Worm (Caenorhabditis elegans): ENCODE data around the gene gtap-2.

The gtap-2 gene

DNA sequence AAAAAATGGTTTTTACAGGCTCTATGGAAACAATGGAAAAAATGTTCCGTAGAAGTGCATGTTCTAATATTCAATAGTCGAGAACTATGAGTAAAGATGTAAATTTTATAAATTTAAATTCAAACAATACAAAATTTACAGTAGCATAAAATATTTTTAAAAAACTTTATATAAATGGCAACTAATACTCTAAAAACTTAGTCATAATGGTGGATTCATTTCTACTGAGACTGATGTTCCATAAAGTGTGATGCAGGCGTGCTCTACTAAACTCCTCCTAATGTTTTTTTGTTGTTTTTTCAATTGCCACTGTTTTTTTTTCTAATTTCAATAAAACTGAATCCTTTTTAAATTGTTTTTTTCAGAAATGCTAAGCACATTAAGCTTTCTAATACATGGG is at the start of gene gtap-2:
Gene gtap-2, plus strand, starts transcription at position 366 of the 400 bp plus-strand sequence.
- TF ChIP-seq unc-62 (GFP tag; optimal IDR thresholded peaks at IDR 0.05), result no peak

DNA sequence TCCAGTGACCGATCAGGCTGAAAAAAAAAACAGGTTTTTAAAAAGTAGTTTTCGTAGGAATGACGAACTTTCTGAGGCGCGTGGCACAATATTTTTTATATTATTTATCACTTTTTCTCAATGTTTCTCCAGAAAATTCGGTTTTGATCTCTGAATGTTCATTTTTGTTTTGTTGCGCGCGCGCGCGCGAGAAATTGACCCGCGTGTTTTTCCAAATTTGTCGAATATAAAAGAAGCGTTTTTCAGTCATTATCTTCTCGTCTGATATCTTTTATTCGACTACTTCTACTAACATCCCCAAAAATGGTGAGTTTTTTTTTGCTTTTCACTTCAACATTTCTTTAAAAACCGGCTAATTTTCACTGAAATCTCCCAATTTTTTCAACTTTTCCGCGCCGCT is 49.5 kb upstream of the gtap-2 start, which contains the start of gene rmd-1:
Gene rmd-1, plus strand, starts transcription at position 247 of the 400 bp plus-strand sequence.
- no peak for TF ChIP-seq unc-62 (GFP tag; optimal IDR thresholded peaks at IDR 0.05)

ce11 chrIII:9760184-9760583 is 48.2 kb upstream of the gtap-2 start:
- no peak for TF ChIP-seq unc-62 (GFP tag; optimal IDR thresholded peaks at IDR 0.05)

DNA sequence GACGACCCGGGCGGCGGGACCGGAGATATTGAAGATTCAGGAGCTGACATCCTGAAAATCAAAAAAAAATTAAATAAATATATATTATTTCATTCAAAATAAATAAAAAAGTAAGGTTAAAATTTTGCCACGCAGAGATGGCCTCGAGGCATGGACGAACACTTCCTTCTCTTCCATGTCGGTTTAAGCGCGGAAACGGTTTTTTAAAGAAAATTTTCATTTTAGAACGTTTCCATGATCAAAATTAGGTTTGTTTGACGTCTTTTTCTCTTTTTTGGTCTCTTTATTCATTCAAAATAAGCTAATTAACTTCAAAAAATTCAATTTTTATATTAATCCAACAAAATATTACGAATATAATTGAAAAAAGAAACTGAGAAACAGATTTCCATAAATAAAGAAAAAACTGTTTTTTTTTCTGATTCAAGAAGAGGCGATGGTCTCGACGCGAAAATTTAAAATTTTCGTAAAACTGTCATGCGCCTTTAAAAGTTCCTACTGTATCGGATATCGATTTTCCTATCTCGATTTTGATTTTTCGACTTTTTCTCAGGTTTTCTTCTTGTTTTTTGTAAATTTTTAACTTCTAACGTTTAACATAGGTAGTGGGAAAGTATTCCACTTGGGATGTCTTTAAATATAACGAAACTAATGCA is 46.1 kb upstream of the gtap-2 start, which contains the start of gene gcc-2:
Gene gcc-2, minus strand, starts transcription at position 51 of the 656 bp plus-strand sequence.
- no peak for TF ChIP-seq unc-62 (GFP tag; optimal IDR thresholded peaks at IDR 0.05)

- no peak for TF ChIP-seq unc-62 (GFP tag; optimal IDR thresholded peaks at IDR 0.05)
These were observed 43.6 kb upstream of the gtap-2 start for ce11 chrIII:9764718-9765117.

ce11 chrIII:9765465-9765900 is 42.9 kb upstream of the gtap-2 start:
- no peak for TF ChIP-seq unc-62 (GFP tag; optimal IDR thresholded peaks at IDR 0.05)

DNA sequence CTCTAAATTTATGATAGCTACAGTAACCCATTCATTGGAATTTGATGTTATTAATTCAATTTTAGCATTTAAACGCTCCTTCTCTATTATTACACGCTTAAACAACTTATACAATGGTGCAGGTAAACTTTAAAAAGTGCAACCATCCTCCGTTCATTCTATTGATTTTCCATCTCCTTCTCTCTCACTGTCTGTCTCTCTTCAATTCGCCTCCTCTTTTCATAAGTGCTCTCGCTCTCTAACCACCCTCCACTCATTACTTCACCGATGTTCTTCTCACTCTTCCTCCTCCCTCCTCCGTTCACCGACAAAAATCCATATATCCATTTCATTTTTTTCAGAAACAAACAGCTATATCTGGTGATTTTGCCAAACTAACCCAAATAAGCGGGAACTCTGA is 42.2 kb upstream of the gtap-2 start, which contains the start of gene cbp-1:
Gene cbp-1, plus strand, starts transcription at position 335 of the 400 bp plus-strand sequence.
- no peak for TF ChIP-seq unc-62 (GFP tag; optimal IDR thresholded peaks at IDR 0.05)

DNA sequence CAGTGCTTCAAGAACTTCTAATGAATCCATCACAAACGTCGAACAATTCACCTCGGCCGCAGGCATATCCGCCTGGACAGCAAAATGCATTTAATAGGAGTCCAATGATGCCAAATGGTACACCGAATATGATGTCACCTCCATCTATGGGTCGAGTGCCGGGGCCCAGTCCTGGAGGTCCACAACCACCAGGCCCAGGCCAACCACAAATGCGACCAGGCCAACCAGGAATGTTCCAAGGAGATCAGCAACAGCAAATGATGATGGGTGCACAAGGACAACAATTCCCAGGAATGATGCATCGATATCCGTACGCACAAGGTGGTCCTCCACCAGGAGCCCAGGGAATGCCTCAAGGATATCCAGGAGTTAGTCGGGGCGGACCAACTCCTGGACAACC is 41.2 kb upstream of the gtap-2 start:
- TF ChIP-seq unc-62 (GFP tag; optimal IDR thresholded peaks at IDR 0.05), result no peak

ce11 chrIII:9768023-9768422 is 40.3 kb upstream of the gtap-2 start:
- no peak for TF ChIP-seq unc-62 (GFP tag; optimal IDR thresholded peaks at IDR 0.05)

DNA sequence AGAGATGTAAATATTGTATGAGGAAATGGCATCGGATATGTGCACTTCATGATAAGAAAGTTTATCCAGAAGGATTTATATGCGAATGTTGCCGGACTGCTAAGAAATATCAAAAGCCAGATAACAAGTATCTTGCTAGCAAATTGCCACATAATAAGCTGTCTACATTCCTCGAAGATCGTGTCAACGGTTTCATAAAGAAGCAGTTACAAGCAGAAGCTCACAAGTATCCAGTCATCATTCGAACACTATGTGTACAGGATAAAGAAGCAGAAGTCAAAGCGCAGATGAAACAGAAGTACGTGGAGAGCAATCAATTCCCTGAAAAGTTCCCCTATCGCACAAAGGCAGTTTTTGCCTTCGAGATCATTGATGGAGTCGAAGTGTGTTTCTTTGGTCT is 37.8 kb upstream of the gtap-2 start:
- no peak for TF ChIP-seq unc-62 (GFP tag; optimal IDR thresholded peaks at IDR 0.05)

DNA sequence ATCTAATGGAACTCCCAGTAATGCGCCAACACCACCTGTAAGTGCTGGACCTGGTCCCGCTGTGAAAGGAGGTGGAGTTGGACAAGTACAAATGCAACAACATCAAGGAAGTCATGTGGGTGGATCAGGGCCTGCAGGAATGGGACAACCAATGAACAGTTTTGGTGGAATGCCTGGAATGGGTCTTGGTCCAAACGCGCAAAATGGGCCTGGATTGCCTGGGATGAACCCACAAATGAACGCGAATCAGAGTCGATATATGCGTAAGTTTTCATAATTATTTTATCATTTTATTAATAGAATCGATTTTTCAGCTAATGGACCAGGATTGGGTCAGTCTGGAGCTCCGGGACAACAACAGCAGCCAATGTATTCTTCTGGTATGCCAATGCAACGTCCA is 36.0 kb upstream of the gtap-2 start:
- no peak for TF ChIP-seq unc-62 (GFP tag; optimal IDR thresholded peaks at IDR 0.05)

DNA sequence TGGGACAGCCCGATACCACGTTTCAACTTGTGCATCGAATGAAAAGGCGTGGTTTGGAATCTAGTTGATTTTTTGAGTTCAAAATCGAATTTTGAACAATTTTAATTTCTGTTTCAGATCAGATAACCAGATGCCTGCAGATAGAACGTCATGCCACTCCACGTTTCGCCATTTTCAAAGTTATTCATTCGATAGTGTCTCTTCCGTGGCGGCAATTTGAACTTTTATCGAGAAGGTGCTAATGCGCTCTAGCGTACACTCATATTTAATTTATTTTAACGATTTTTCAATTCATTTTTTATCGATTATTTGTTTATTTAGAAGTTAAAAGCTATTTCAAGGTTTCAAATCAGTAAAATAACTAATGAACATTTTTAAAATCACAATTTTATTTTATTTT is 32.4 kb upstream of the gtap-2 start:
- no peak for TF ChIP-seq unc-62 (GFP tag; optimal IDR thresholded peaks at IDR 0.05)

- TF ChIP-seq unc-62 (GFP tag; optimal IDR thresholded peaks at IDR 0.05), result no peak
These were observed 32.0 kb upstream of the gtap-2 start, which contains the start of gene usp-46 for ce11 chrIII:9776323-9776722. TSS of gene usp-46 (plus strand) at chrIII:9776623.

DNA sequence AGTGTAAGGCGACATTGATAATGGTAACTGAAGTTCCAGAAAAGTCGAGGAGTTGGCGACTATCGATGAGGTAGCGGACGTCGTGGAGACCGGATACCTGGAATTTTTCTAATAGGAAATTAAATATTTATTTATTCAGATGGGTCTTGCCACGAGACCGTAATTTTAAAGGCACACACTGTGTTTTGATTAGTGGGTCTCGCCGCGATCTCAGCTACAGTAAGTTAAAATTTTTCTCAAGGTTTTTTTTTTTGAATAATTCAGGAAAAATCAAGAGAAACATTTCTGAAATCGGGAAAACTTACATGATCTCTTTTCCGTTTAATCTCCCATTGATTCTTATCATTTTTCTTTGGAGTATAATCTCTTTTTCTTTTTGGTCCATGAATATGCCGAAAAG is 29.3 kb upstream of the gtap-2 start:
- no peak for TF ChIP-seq unc-62 (GFP tag; optimal IDR thresholded peaks at IDR 0.05)

DNA sequence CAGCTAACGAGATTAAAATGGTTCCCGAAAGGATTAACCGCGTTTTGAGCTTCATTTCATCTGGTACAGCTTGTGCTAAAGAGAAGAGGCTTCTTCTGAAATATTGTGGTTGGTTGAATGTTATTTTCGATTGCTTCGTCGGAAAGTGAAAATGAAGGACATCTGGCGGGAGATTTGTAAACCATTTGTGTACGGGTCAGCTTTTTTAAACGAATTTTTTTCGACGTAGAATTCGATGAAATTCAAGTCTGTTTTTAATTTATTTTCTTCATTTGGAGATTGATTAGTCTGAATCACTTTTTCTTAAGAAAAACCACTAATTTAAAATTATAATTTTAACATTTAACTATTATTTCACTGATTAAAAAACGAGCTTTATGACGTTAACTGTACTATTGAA is 28.1 kb upstream of the gtap-2 start, which contains the start of gene sqv-3:
Gene sqv-3, minus strand, starts transcription at position 101 of the 400 bp plus-strand sequence.
- TF ChIP-seq unc-62 (GFP tag; optimal IDR thresholded peaks at IDR 0.05), result no peak

DNA sequence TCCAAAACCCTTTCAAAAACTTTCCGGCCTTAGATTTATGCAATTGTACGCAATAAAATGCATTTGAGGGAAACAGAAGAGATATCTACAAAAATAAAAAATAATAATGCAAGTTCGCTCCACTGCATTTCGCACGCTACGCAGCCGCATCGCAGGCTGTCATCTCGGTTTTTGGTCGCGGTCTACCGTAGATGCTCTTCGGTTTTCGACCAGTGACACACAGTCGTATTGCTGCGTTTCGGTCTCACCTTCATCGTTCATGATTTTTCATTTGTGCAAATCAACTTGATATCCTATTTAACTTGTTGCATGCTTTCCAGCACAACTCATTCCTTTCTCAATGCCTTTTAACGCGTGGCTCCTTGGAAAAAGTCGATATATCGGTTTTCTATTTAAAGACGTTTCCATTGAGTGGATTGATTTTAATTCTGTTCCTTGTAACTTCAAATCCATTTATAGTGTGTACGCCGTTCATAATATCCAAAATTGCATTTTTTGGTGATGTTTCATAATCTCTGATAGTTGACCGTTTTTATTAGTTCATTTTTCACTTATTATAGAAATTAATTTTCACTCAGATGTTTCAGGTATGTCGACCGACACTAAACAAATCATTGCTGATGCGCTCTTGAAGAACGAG is 27.6 kb upstream of the gtap-2 start, which contains the start of gene vha-1:
Gene vha-1, plus strand, starts transcription at position 590 of the 640 bp plus-strand sequence.
- TF ChIP-seq unc-62 (GFP tag; optimal IDR thresholded peaks at IDR 0.05), result no peak

ce11 chrIII:9782011-9782436 is 26.3 kb upstream of the gtap-2 start, which contains the start of gene vha-2:
TSS of gene vha-2 (plus strand) at chrIII:9782164.
- no peak for TF ChIP-seq unc-62 (GFP tag; optimal IDR thresholded peaks at IDR 0.05)
